Fruit fly (Drosophila melanogaster) whole organism, adult: ENCODE data around the gene Cdk8.
"Not testable (repeated sequence)": the region's sequence is repeated elsewhere in the genome, so short reads cannot be mapped to it uniquely, and the experiment has no call there.

ENCODE experiments used
- CG11617 ChIP-seq: fragments of 200-800 bp; sonication (Bioruptor generic); optimal IDR thresholded peaks from 2 replicates; lab custom pipeline; 2017; ENCODE audit warnings: mild to moderate bottlenecking, missing biosample characterization, missing genetic modification reagents, missing genetic modification characterization
- CG12768 ChIP-seq: fragments of 200-800 bp; sonication (Bioruptor generic); optimal IDR thresholded peaks from 2 replicates; lab custom pipeline; 2017; ENCODE audit warnings: missing biosample characterization, missing genetic modification characterization, mild to moderate bottlenecking, moderate library complexity, missing genetic modification reagents
- CG14711 ChIP-seq: fragments of 200-800 bp; sonication (Bioruptor generic); optimal IDR thresholded peaks from 2 replicates; lab custom pipeline; 2018; ENCODE audit warnings: missing biosample characterization, mild to moderate bottlenecking, missing genetic modification characterization, moderate library complexity
- CG1620 ChIP-seq: fragments of 200-800 bp; sonication (Bioruptor generic); optimal IDR thresholded peaks from 2 replicates; lab custom pipeline; 2016; ENCODE audit warnings: missing biosample characterization, missing genetic modification characterization
- CG33017 ChIP-seq: fragments of 200-800 bp; sonication (Bioruptor generic); optimal IDR thresholded peaks from 2 replicates; lab custom pipeline; 2018; ENCODE audit warnings: missing biosample characterization, mild to moderate bottlenecking, missing genetic modification characterization, moderate library complexity
- CG7045 ChIP-seq: fragments of 200-800 bp; sonication (Bioruptor generic); optimal IDR thresholded peaks from 2 replicates; lab custom pipeline; 2017; ENCODE audit warnings: missing biosample characterization, mild to moderate bottlenecking, missing genetic modification characterization
- CG7101 ChIP-seq: fragments of 200-800 bp; sonication (Bioruptor generic); optimal IDR thresholded peaks from 2 replicates; lab custom pipeline; 2018; ENCODE audit warnings: missing biosample characterization, mild to moderate bottlenecking, missing genetic modification characterization, moderate library complexity
- Clk ChIP-seq: fragments of 200-800 bp; sonication (Bioruptor generic); optimal IDR thresholded peaks from 2 replicates; lab custom pipeline; 2017; ENCODE audit warnings: missing biosample characterization, missing genetic modification characterization
- Crg-1 ChIP-seq: fragments of 200-800 bp; sonication (Bioruptor generic); optimal IDR thresholded peaks from 2 replicates; lab custom pipeline; 2016; ENCODE audit warnings: missing biosample characterization, missing genetic modification characterization
- Hr96 ChIP-seq: fragments of 200-800 bp; sonication (Bioruptor generic); optimal IDR thresholded peaks from 2 replicates; lab custom pipeline; 2016; ENCODE audit warnings: missing biosample characterization, missing genetic modification characterization
- Mnt ChIP-seq: fragments of 200-800 bp; sonication (Bioruptor generic); optimal IDR thresholded peaks from 2 replicates; lab custom pipeline; 2016; ENCODE audit warnings: missing biosample characterization, mild to moderate bottlenecking, missing genetic modification characterization
- bab1 ChIP-seq: fragments of 200-800 bp; sonication (Bioruptor generic); optimal IDR thresholded peaks from 3 replicates; lab custom pipeline; 2019; ENCODE audit warnings: missing biosample characterization, mild to moderate bottlenecking, missing genetic modification characterization, moderate library complexity
- cic ChIP-seq: fragments of 200-800 bp; sonication (Bioruptor generic); optimal IDR thresholded peaks from 2 replicates; lab custom pipeline; 2017; ENCODE audit warnings: missing biosample characterization, mild to moderate bottlenecking, missing genetic modification characterization, moderate library complexity
- cnc ChIP-seq, 2 experiments: fragments of >200 bp; optimal IDR thresholded peaks; 2 replicates each; lab custom pipeline; 2017
- kay ChIP-seq: fragments of 200-800 bp; sonication (Bioruptor generic); peaks from one replicate; lab custom pipeline; 2016; ENCODE audit warnings: missing biosample characterization, missing genetic modification characterization, borderline replicate concordance
- ovo ChIP-seq: fragments of 200-800 bp; sonication (Bioruptor generic); optimal IDR thresholded peaks from 2 replicates; lab custom pipeline; 2016; ENCODE audit warnings: missing biosample characterization, missing genetic modification characterization
- pad ChIP-seq: fragments of 200-800 bp; sonication (Bioruptor generic); optimal IDR thresholded peaks from 3 replicates; lab custom pipeline; 2017; ENCODE audit warnings: missing biosample characterization, missing genetic modification characterization, mild to moderate bottlenecking, moderate library complexity, missing genetic modification reagents
- tj ChIP-seq: fragments of 200-800 bp; sonication (Bioruptor generic); optimal IDR thresholded peaks from 3 replicates; lab custom pipeline; 2017; ENCODE audit warnings: missing biosample characterization, mild to moderate bottlenecking, missing genetic modification characterization, moderate library complexity
- toe ChIP-seq: fragments of 200-800 bp; sonication (Bioruptor generic); optimal IDR thresholded peaks from 2 replicates; lab custom pipeline; 2016; ENCODE audit warnings: missing biosample characterization, missing genetic modification characterization

Gene Cdk8

dm6 chr3L:9798120-9798519, 40.4 kb downstream of the Cdk8 start, which contains the start of gene Ilp1:
Ilp1 (plus strand) TSS chr3L:9798420.
- not testable (repeated sequence) for TF ChIP-seq ovo, CG11617, Crg-1 (GFP tag; lab: Kevin White, UChicago)

DNA sequence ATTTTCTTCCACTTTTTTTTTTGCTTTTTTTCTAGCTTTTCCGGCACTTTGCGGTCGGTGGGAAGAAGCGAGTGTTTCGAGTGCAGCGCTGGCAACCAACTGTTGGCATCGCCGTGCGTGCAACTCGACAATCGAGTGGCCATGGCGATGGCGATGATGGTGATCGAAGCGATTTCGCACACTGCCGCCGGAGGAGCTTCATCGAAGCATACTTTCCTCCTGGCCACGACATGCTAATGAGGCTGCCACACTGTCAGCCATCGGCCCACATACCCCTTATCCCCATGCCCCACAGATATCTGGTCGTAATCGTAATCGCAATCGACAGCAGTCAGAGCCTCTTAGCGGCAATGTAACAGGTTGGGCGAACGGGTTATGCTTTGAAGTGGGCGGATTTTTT, 40.9 kb downstream of the Cdk8 start, which contains the start of gene Zasp67:
Gene Zasp67 (minus strand): TSS at position 101 of the 400 bp plus-strand sequence.
- TF ChIP-seq Hr96 (GFP tag; lab: Kevin White, UChicago) (no peak), toe (no peak), kay (GFP tag; lab: Kevin White, UChicago) (no peak), Crg-1 (GFP tag; lab: Kevin White, UChicago) (no peak), Clk (no peak), CG11617 (GFP tag; lab: Kevin White, UChicago) (no peak), CG12768 (GFP tag; lab: Kevin White, UChicago) (no peak), CG1620 (GFP tag; lab: Kevin White, UChicago) (no peak), CG7045 (no peak), CG33017 (tag; lab: Kevin White, UChicago) (no peak), Mnt (GFP tag; lab: Kevin White, UChicago) (no peak), cnc (optimal IDR thresholded peaks at IDR 0.05; lab: Kevin White, UChicago) (no peak), bab1 (GFP tag; lab: Kevin White, UChicago) (no peak), CG7101 (no peak), pad (GFP tag; lab: Kevin White, UChicago) (no peak), ovo (GFP tag; lab: Kevin White, UChicago) (no peak), CG14711 (tag; lab: Kevin White, UChicago) (no peak), tj (GFP tag; lab: Kevin White, UChicago) (no peak), cic (GFP tag; lab: Kevin White, UChicago) (no peak)
